Worm (Caenorhabditis elegans) whole organism, mixed stage, embryonic: ENCODE results near the gene R03H10.7.

Experiments used
- bed-3 ChIP-seq: fragments of 200-800 bp; sonication (Bioruptor generic); optimal IDR thresholded peaks from 3 replicates; lab custom pipeline; 2018; ENCODE audit warnings: mild to moderate bottlenecking, missing genetic modification characterization, moderate library complexity, missing compliant biosample characterization
- blmp-1 ChIP-seq: fragments of 150-350 bp; optimal IDR thresholded peaks from 2 replicates; lab custom pipeline; 2014; ENCODE audit warnings: missing biosample characterization, missing genetic modification characterization
- ceh-39 ChIP-seq: fragments of 150-350 bp; optimal IDR thresholded peaks from 2 replicates; lab custom pipeline; 2014; ENCODE audit warnings: missing biosample characterization, missing genetic modification characterization
- ceh-43 ChIP-seq: fragments of 200-800 bp; sonication (Bioruptor generic); optimal IDR thresholded peaks from 2 replicates; lab custom pipeline; 2018; ENCODE audit warnings: mild to moderate bottlenecking, missing genetic modification characterization, moderate library complexity, missing compliant biosample characterization
- ceh-83 ChIP-seq: fragments of 200-800 bp; sonication (Bioruptor generic); optimal IDR thresholded peaks from 2 replicates; lab custom pipeline; 2018; ENCODE audit warnings: mild to moderate bottlenecking, missing genetic modification characterization, missing compliant biosample characterization
- ces-1 ChIP-seq: fragments of 150-350 bp; optimal IDR thresholded peaks from 2 replicates; lab custom pipeline; 2014; ENCODE audit warnings: missing biosample characterization, missing genetic modification reagents, missing genetic modification characterization
- drap-1 ChIP-seq: fragments of 200-800 bp; sonication (Bioruptor generic); optimal IDR thresholded peaks from 3 replicates; lab custom pipeline; 2018; ENCODE audit warnings: mild to moderate bottlenecking, missing genetic modification characterization, missing compliant biosample characterization
- elt-1 ChIP-seq: sonication (generic microtip); optimal IDR thresholded peaks from 2 replicates; lab custom pipeline; 2017; ENCODE audit warnings: missing genetic modification characterization, mild to moderate bottlenecking, missing compliant biosample characterization, antibody characterized with exemption, moderate library complexity, borderline replicate concordance; ENCODE audit not compliant: insufficient read depth
- elt-3 ChIP-seq: fragments of 150-350 bp; optimal IDR thresholded peaks from 2 replicates; lab custom pipeline; 2014; ENCODE audit warnings: missing biosample characterization, missing genetic modification characterization
- flh-1 ChIP-seq: fragments of 200-800 bp; sonication (Bioruptor generic); optimal IDR thresholded peaks from 2 replicates; lab custom pipeline; 2018; ENCODE audit warnings: mild to moderate bottlenecking, missing genetic modification characterization, moderate library complexity, missing compliant biosample characterization
- ham-2 ChIP-seq: fragments of 200-800 bp; sonication (Bioruptor generic); optimal IDR thresholded peaks from 2 replicates; lab custom pipeline; 2018; ENCODE audit warnings: mild to moderate bottlenecking, missing genetic modification characterization, missing compliant biosample characterization
- hlh-1 ChIP-seq: fragments of 150-350 bp; optimal IDR thresholded peaks from 2 replicates; lab custom pipeline; 2014; ENCODE audit warnings: missing biosample characterization, missing genetic modification reagents, missing genetic modification characterization
- lin-13 ChIP-seq: fragments of 150-350 bp; optimal IDR thresholded peaks from 2 replicates; lab custom pipeline; 2014; ENCODE audit warnings: missing biosample characterization, missing genetic modification characterization
- lsy-2 ChIP-seq: fragments of 150-350 bp; optimal IDR thresholded peaks from 2 replicates; lab custom pipeline; 2014; ENCODE audit warnings: missing biosample characterization, missing genetic modification characterization
- mab-5 ChIP-seq: fragments of 150-350 bp; optimal IDR thresholded peaks from 2 replicates; lab custom pipeline; 2014; ENCODE audit warnings: missing biosample characterization, missing genetic modification characterization
- mep-1 ChIP-seq: fragments of 150-350 bp; optimal IDR thresholded peaks from 2 replicates; lab custom pipeline; 2017; ENCODE audit warnings: missing biosample characterization, missing genetic modification reagents, missing genetic modification characterization, inconsistent platforms
- mls-2 ChIP-seq: sonication (generic microtip); optimal IDR thresholded peaks from 2 replicates; lab custom pipeline; 2016; ENCODE audit warnings: mild to moderate bottlenecking, missing genetic modification characterization, moderate library complexity, missing compliant biosample characterization
- nhr-12 ChIP-seq: fragments of 150-350 bp; optimal IDR thresholded peaks from 2 replicates; lab custom pipeline; 2014; ENCODE audit warnings: missing biosample characterization, missing genetic modification characterization
- nhr-2 ChIP-seq: fragments of 150-350 bp; optimal IDR thresholded peaks from 2 replicates; lab custom pipeline; 2014; ENCODE audit warnings: missing biosample characterization, missing genetic modification characterization
- nhr-237 ChIP-seq: fragments of 150-350 bp; optimal IDR thresholded peaks from 2 replicates; lab custom pipeline; 2014; ENCODE audit warnings: missing biosample characterization, missing genetic modification characterization
- nhr-28 ChIP-seq: fragments of 150-350 bp; optimal IDR thresholded peaks from 2 replicates; lab custom pipeline; 2014; ENCODE audit warnings: missing biosample characterization, missing genetic modification characterization
- nhr-76 ChIP-seq: sonication (generic microtip); optimal IDR thresholded peaks from 2 replicates; lab custom pipeline; 2017; ENCODE audit warnings: missing biosample characterization, missing genetic modification characterization
- pha-4 ChIP-seq: fragments of 150-350 bp; optimal IDR thresholded peaks from 2 replicates; lab custom pipeline; 2018; ENCODE audit warnings: missing biosample characterization, missing genetic modification reagents, missing genetic modification characterization
- sem-2 ChIP-seq: fragments of 200-800 bp; sonication (Bioruptor generic); optimal IDR thresholded peaks from 2 replicates; lab custom pipeline; 2018; ENCODE audit warnings: mild to moderate bottlenecking, missing genetic modification characterization, missing compliant biosample characterization
- snpc-4 ChIP-seq: fragments of 150-350 bp; optimal IDR thresholded peaks from 2 replicates; lab custom pipeline; 2014; ENCODE audit warnings: missing biosample characterization, missing genetic modification characterization
- sptf-1 ChIP-seq: sonication (generic microtip); optimal IDR thresholded peaks from 2 replicates; lab custom pipeline; 2017; ENCODE audit warnings: mild to moderate bottlenecking, missing genetic modification characterization, moderate library complexity, missing compliant biosample characterization
- tbx-8 ChIP-seq: fragments of 200-800 bp; sonication (Bioruptor generic); optimal IDR thresholded peaks from 2 replicates; lab custom pipeline; 2018; ENCODE audit warnings: mild to moderate bottlenecking, missing genetic modification characterization, moderate library complexity, missing compliant biosample characterization
- unc-120 ChIP-seq: sonication (generic microtip); optimal IDR thresholded peaks from 2 replicates; lab custom pipeline; 2017; ENCODE audit warnings: missing genetic modification characterization, missing compliant biosample characterization; ENCODE audit not compliant: poor library complexity, severe bottlenecking
- unc-39 ChIP-seq: fragments of 150-350 bp; optimal IDR thresholded peaks from 2 replicates; lab custom pipeline; 2014; ENCODE audit warnings: missing biosample characterization, missing genetic modification characterization
- unc-62 ChIP-seq: fragments of 150-350 bp; optimal IDR thresholded peaks from 2 replicates; lab custom pipeline; 2014; ENCODE audit warnings: missing biosample characterization, missing genetic modification reagents, missing genetic modification characterization
- zip-8 ChIP-seq: fragments of 150-350 bp; optimal IDR thresholded peaks from 2 replicates; lab custom pipeline; 2014; ENCODE audit warnings: missing biosample characterization, missing genetic modification characterization
- ztf-11 ChIP-seq: fragments of 150-350 bp; optimal IDR thresholded peaks from 2 replicates; lab custom pipeline; 2014; ENCODE audit warnings: missing biosample characterization, missing genetic modification characterization

The R03H10.7 gene

DNA sequence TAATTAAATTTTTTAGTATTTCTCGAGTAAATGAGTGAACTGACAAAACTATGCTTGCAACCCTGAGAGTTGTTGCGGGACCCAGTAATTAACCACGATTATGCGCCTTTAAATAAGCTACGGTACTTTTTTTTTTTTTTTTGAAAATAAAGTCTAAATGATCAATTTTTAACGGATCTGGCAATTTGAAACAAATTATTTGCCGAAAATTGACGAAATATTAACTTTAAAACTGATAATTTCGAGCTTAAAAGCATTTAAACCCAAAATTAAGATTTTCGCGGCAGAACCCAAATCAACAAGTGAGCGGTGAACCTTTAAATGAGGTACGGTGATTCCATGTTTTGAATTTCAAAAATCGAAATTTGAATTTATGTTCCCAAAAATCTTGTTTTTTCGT, 43.7 kb upstream of the R03H10.7 start:
- TF ChIP-seq ceh-83 (no peak), nhr-2 (tag; lab: Kevin White, UChicago) (no peak), ztf-11 (tag; lab: Kevin White, UChicago) (no peak), lin-13 (tag; lab: Kevin White, UChicago) (no peak), pha-4 (tag; lab: Kevin White, UChicago) (no peak), ham-2 (GFP tag; lab: Kevin White, UChicago) (no peak), nhr-12 (tag; lab: Kevin White, UChicago) (no peak), ceh-43 (GFP tag; lab: Kevin White, UChicago) (no peak), snpc-4 (tag; lab: Kevin White, UChicago) (no peak), bed-3 (GFP tag; lab: Kevin White, UChicago) (no peak), nhr-76 (tag; lab: Kevin White, UChicago) (no peak), ceh-39 (tag; lab: Kevin White, UChicago) (no peak), elt-1 (tag; lab: Kevin White, UChicago) (no peak), mab-5 (tag; lab: Kevin White, UChicago) (no peak), unc-62 (GFP tag; lab: Kevin White, UChicago) (no peak), blmp-1 (tag; lab: Kevin White, UChicago) (no peak), nhr-237 (tag; lab: Kevin White, UChicago) (no peak), mep-1 (tag; lab: Kevin White, UChicago) (no peak)

DNA sequence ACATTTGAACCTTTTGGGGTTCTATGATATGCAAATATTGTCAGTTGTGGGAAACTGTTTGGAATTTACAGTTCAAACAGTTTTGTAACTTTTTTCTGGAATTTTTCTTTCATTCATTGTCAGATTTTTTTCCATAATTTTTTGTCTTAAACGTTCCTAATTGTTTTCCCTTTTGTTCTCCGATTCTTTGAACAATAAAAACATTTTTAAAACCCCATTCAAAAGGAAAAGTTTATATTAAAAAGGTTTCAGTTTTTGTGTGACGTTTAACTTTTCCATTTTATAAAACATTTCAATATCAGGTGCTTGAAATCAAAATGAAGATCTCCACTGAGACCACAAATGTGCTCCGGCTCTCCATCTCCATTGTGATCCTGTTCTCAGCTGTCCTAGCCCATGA, 40.3 kb upstream of the R03H10.7 start, which contains the start of gene F31D5.1:
TSS of gene F31D5.1 (plus strand) at position 301 of the 400 bp plus-strand sequence.
- TF ChIP-seq pha-4 (tag; lab: Kevin White, UChicago), result no peak
- TF ChIP-seq ceh-83, result no peak
- TF ChIP-seq tbx-8 (GFP tag; lab: Kevin White, UChicago), result no peak
- no peak for TF ChIP-seq hlh-1
- TF ChIP-seq zip-8 (tag; lab: Kevin White, UChicago), result no peak
- no peak for TF ChIP-seq flh-1 (GFP tag; lab: Kevin White, UChicago)
- TF ChIP-seq sem-2, result no peak
- no peak for TF ChIP-seq blmp-1 (tag; lab: Kevin White, UChicago)
- TF ChIP-seq ceh-39 (tag; lab: Kevin White, UChicago), result no peak
- no peak for TF ChIP-seq lin-13 (tag; lab: Kevin White, UChicago)
- no peak for TF ChIP-seq snpc-4 (tag; lab: Kevin White, UChicago)
- no peak for TF ChIP-seq drap-1
- TF ChIP-seq unc-39 (tag; lab: Kevin White, UChicago), result no peak
- no peak for TF ChIP-seq sptf-1 (tag; lab: Kevin White, UChicago)
- TF ChIP-seq lsy-2 (tag; lab: Kevin White, UChicago), result no peak
- no peak for TF ChIP-seq unc-120 (tag; lab: Kevin White, UChicago)
- no peak for TF ChIP-seq nhr-28 (tag; lab: Kevin White, UChicago)
- TF ChIP-seq nhr-2 (tag; lab: Kevin White, UChicago), result no peak

ce11 chrII:4215318-4215717, 36.6 kb upstream of the R03H10.7 start, which contains the start of gene F31D5.2:
Gene F31D5.2 (plus strand): TSS chrII:4215618.
- TF ChIP-seq lin-13 (tag; lab: Kevin White, UChicago) (no peak), unc-39 (tag; lab: Kevin White, UChicago) (no peak)
- TF ChIP-seq, all 35 proteins: peak for 0

- TF ChIP-seq elt-3 (tag; lab: Kevin White, UChicago) (no peak), ceh-39 (tag; lab: Kevin White, UChicago) (no peak), hlh-1 (no peak), ces-1 (GFP tag; lab: Kevin White, UChicago) (no peak), unc-62 (GFP tag; lab: Kevin White, UChicago) (no peak), zip-8 (tag; lab: Kevin White, UChicago) (no peak), snpc-4 (tag; lab: Kevin White, UChicago) (no peak), nhr-76 (tag; lab: Kevin White, UChicago) (no peak), flh-1 (GFP tag; lab: Kevin White, UChicago) (no peak), blmp-1 (tag; lab: Kevin White, UChicago) (no peak), lsy-2 (tag; lab: Kevin White, UChicago) (no peak), mls-2 (tag; lab: Kevin White, UChicago) (no peak)
Observed at ce11 chrII:4211113-4211512, 32.4 kb upstream of the R03H10.7 start, which contains the start of gene F31D5.7. Gene F31D5.7 (plus strand): TSS chrII:4211413.
